Worm (Caenorhabditis elegans): ENCODE data around the gene clec-6.

Gene clec-6

ce11 chrIII:4842173-4842572 is 45.1 kb downstream of the clec-6 start, which contains the start of gene clec-156:
TSS of gene clec-156 (minus strand) at chrIII:4842273.
- no peak for TF ChIP-seq akir-1 (GFP tag; optimal IDR thresholded peaks at IDR 0.05)
- TF ChIP-seq repo-1 (tag; optimal IDR thresholded peaks at IDR 0.05): no peak
- no peak for TF ChIP-seq F52B5.7 (tag; optimal IDR thresholded peaks at IDR 0.05)
- no peak for TF ChIP-seq Y95B8A.8 (GFP tag; IDR thresholded peaks at IDR 0.05)
- no peak for TF ChIP-seq let-607 (tag; optimal IDR thresholded peaks at IDR 0.05)
- TF ChIP-seq ceh-100 (GFP tag; IDR thresholded peaks at IDR 0.05): no peak
- no peak for TF ChIP-seq mel-28 (tag; optimal IDR thresholded peaks at IDR 0.05; ENCODE audit: borderline replicate concordance)
- TF ChIP-seq attf-3 (GFP tag; conservative IDR thresholded peaks at IDR 0.05): no peak
- no peak for TF ChIP-seq snpc-1.3 (tag; optimal IDR thresholded peaks at IDR 0.05; ENCODE audit: insufficient read depth)
- TF ChIP-seq Y53F4B.3 (GFP tag; IDR thresholded peaks at IDR 0.05): no peak
- no peak for TF ChIP-seq egrh-3 (GFP tag; IDR thresholded peaks at IDR 0.05)
- no peak for TF ChIP-seq nfya-2 (GFP tag; IDR thresholded peaks at IDR 0.05)
- TF ChIP-seq D2030.7 (GFP tag; IDR thresholded peaks at IDR 0.05): no peak
- no peak for TF ChIP-seq lin-54 (GFP tag; optimal IDR thresholded peaks at IDR 0.05)
- no peak for TF ChIP-seq nhr-80 (tag; optimal IDR thresholded peaks at IDR 0.05)
- TF ChIP-seq bed-1 (GFP tag; IDR thresholded peaks at IDR 0.05): no peak
- TF ChIP-seq F55B11.4 (tag; optimal IDR thresholded peaks at IDR 0.05; ENCODE audit: borderline replicate concordance, insufficient read depth): no peak

- TF ChIP-seq lsl-1 (GFP tag; optimal IDR thresholded peaks at IDR 0.05): no peak
- no peak for TF ChIP-seq akir-1 (GFP tag; optimal IDR thresholded peaks at IDR 0.05)
These were observed 49.8 kb downstream of the clec-6 start, which contains the start of the genes acbp-7 and F26A1.19 for ce11 chrIII:4837429-4837828. TSS of gene acbp-7 (plus strand) at chrIII:4837729. TSS of gene F26A1.19 (plus strand) at chrIII:4837731.
